Worm (Caenorhabditis elegans): ENCODE measurements around the gene ipla-5.

ipla-5 gene

DNA sequence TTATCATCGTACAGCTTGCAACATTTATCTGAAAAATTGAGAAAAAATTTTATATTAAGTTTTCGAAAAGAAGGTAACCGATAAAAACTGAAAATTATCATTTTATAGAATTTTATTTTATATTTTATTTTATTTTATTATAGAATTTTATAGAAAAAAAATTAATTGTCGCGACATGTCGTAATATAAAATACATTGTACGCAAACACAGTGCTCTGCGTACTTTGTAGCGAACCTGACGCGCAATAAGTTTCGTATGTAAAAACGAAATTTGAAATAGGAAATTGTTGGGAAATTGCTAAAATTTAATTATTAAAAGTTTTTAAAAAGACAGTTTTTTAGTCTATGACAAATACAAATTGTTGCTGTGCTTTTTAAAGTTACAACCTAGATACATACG, 23.6 kb upstream of the ipla-5 start, which contains the start of the genes hst-1 and ints-6:
Gene hst-1, minus strand, starts transcription at position 28 of the 400 bp plus-strand sequence.
Gene ints-6, plus strand, starts transcription at position 260 of the 400 bp plus-strand sequence.
- no peak for TF ChIP-seq elt-2 (tag; optimal IDR thresholded peaks at IDR 0.05)
- TF ChIP-seq fos-1 (tag; optimal IDR thresholded peaks at IDR 0.05) = no peak
- no peak for TF ChIP-seq sea-2 (GFP tag; optimal IDR thresholded peaks at IDR 0.05)
- no peak for TF ChIP-seq mml-1 (tag; optimal IDR thresholded peaks at IDR 0.05)
- TF ChIP-seq elt-1 (tag; optimal IDR thresholded peaks at IDR 0.05) = no peak
- TF ChIP-seq ceh-82 (tag; optimal IDR thresholded peaks at IDR 0.05) = no peak
- no peak for TF ChIP-seq daf-12 (tag; optimal IDR thresholded peaks at IDR 0.05)
- TF ChIP-seq aly-2 (tag; optimal IDR thresholded peaks at IDR 0.05) = no peak
- TF ChIP-seq ceh-16 (tag; optimal IDR thresholded peaks at IDR 0.05) = no peak
- TF ChIP-seq fkh-2 (tag; optimal IDR thresholded peaks at IDR 0.05) = no peak
- peak; percentile 55 for TF ChIP-seq pha-4 (tag; optimal IDR thresholded peaks at IDR 0.05)
- TF ChIP-seq nhr-23 (tag; optimal IDR thresholded peaks at IDR 0.05) = peak; percentile 13
- peak; percentile 29 for TF ChIP-seq hmg-11 (tag; optimal IDR thresholded peaks at IDR 0.05)
- TF ChIP-seq skn-1 (tag; optimal IDR thresholded peaks at IDR 0.05) = no peak
- TF ChIP-seq lin-15B (tag; optimal IDR thresholded peaks at IDR 0.05) = peak; percentile 8
- no peak for TF ChIP-seq nhr-237 (tag; optimal IDR thresholded peaks at IDR 0.05)
- no peak for TF ChIP-seq lin-39 (tag; optimal IDR thresholded peaks at IDR 0.05)

DNA sequence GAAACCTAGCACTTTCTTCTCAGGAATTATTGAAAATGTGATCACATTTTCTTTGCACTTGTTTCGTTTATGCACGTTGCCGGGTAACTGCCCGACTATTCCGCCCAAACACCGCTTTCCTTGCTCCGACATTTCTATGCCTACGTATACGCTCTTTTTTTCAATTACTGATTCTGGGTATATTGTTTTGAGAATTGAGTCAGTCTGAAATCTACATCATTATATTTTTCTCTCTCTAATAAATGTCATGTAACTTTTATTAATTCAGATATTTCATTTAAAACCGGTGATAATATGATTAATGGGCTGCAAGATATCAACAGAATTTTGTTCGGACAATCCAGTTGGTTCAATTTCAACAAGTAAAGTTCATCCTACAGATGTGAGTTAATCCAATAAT, 17.6 kb upstream of the ipla-5 start, which contains the start of gene ttll-11:
Gene ttll-11, plus strand, starts transcription at position 301 of the 400 bp plus-strand sequence.
- TF ChIP-seq snpc-4 (tag; optimal IDR thresholded peaks at IDR 0.05) = no peak
- TF ChIP-seq nhr-28 (tag; optimal IDR thresholded peaks at IDR 0.05) = no peak
- TF ChIP-seq eor-1 (tag; optimal IDR thresholded peaks at IDR 0.05) = no peak
- no peak for TF ChIP-seq nhr-43 (tag; optimal IDR thresholded peaks at IDR 0.05; ENCODE audit: poor library complexity, severe bottlenecking)
- TF ChIP-seq nhr-67 (tag; optimal IDR thresholded peaks at IDR 0.05) = no peak

DNA sequence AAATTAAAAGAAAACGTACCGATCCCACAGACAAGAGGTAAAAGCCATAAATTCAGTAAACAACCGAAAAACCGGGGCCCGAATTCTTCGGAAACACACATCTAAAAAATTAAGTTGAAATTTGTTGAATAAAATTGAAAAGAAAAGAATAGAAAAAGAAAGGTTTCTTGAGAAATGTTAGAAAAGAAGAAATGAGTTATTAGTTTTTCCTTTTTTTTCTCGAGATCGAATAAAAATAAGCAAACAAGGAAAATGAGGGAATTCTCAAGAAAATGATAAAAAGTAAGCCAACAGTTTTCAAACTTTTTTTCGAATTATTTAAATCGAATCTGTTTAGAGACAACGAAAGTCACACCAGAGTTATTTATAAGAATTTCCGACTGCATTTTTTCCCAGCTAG, 9.5 kb upstream of the ipla-5 start, which contains the start of gene H23L24.4:
Gene H23L24.4, minus strand, starts transcription at position 101 of the 400 bp plus-strand sequence.
- TF ChIP-seq snpc-4 (tag; optimal IDR thresholded peaks at IDR 0.05) (no peak), nhr-67 (tag; optimal IDR thresholded peaks at IDR 0.05) (no peak)

DNA sequence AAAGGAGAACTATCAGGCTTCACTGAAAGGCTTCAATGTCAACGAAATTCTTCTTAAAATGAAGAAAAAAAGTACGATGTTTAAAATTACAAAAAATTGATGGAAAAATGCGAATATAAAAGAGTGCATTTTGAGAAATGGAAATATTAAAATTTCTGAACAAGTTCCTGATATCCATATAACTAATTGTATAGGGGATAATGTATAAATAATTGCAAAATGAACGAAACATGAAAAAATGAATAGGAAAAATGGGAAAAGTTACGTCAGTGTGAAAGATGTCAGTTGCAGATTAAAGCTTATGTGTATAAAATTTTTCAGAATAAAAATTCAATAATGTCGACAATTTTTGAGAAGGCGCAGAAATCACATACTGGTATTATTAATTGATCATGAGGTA, 7.0 kb upstream of the ipla-5 start:
- no peak for TF ChIP-seq ceh-9 (tag; optimal IDR thresholded peaks at IDR 0.05)
- TF ChIP-seq nhr-237 (tag; optimal IDR thresholded peaks at IDR 0.05) = no peak
- TF ChIP-seq ceh-28 (tag; optimal IDR thresholded peaks at IDR 0.05) = no peak
- no peak for TF ChIP-seq egl-5 (tag; optimal IDR thresholded peaks at IDR 0.05)
- no peak for TF ChIP-seq elt-2 (tag; optimal IDR thresholded peaks at IDR 0.05)

DNA sequence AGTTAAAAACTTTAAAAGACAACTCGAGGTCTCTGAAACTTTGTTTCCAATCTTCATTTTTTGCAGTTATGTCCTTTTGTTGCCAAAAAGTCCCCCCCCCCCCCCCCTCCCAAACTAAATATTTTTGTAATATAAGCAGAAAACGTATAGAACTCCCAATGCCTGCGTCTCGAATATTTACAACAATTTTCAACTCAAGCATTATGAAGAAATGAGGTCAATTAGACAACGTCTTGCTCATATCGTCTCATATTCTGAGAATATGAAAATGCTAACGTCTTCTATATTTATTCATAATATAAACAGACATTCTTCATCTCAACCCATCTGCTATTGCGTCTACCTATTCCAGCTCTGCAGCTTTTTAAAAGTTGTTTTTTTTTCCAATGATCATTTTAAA, 3.1 kb downstream of the ipla-5 start, which contains the start of gene H23L24.1:
Gene H23L24.1, plus strand, starts transcription at position 301 of the 400 bp plus-strand sequence.
- TF ChIP-seq nhr-23 (tag; optimal IDR thresholded peaks at IDR 0.05) (no peak), elt-1 (tag; optimal IDR thresholded peaks at IDR 0.05) (no peak), egl-5 (tag; optimal IDR thresholded peaks at IDR 0.05) (no peak), nhr-28 (tag; optimal IDR thresholded peaks at IDR 0.05) (no peak), nhr-25 (tag; optimal IDR thresholded peaks at IDR 0.05) (no peak), ceh-82 (tag; optimal IDR thresholded peaks at IDR 0.05) (no peak), ztf-11 (tag; optimal IDR thresholded peaks at IDR 0.05) (no peak), egl-27 (tag; optimal IDR thresholded peaks at IDR 0.05) (no peak), nhr-67 (tag; optimal IDR thresholded peaks at IDR 0.05) (no peak), ztf-4 (tag; optimal IDR thresholded peaks at IDR 0.05) (no peak), ama-1 (optimal IDR thresholded peaks at IDR 0.05) (no peak)

DNA sequence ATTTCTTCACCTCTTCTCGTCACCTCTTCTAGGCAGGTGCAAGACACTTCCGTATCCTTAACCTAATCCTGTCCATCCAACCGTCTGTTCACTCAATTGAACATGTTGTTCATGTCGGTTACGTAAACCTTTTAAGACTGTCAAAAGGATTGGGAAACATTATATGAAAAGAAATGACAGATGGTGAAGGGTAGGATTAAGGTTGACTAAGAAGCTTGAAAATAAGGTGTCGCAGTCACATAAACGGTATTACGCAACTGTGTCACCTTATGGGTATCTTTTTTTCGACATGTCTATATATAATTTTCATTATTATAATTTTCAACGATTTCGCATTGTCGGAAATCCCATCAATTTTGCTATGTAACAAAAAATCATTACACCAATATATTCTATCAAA, 7.8 kb downstream of the ipla-5 start:
- TF ChIP-seq fkh-2 (tag; optimal IDR thresholded peaks at IDR 0.05) (no peak), snpc-4 (tag; optimal IDR thresholded peaks at IDR 0.05) (no peak), unc-39 (tag; optimal IDR thresholded peaks at IDR 0.05) (no peak), ceh-82 (tag; optimal IDR thresholded peaks at IDR 0.05) (no peak), unc-62 (GFP tag; optimal IDR thresholded peaks at IDR 0.05) (no peak), lin-39 (tag; optimal IDR thresholded peaks at IDR 0.05) (no peak), elt-1 (tag; optimal IDR thresholded peaks at IDR 0.05) (no peak), ama-1 (optimal IDR thresholded peaks at IDR 0.05) (no peak), jun-1 (tag; optimal IDR thresholded peaks at IDR 0.05) (no peak)
